Fruit fly (Drosophila melanogaster): ENCODE data around the gene sav.

DNA sequence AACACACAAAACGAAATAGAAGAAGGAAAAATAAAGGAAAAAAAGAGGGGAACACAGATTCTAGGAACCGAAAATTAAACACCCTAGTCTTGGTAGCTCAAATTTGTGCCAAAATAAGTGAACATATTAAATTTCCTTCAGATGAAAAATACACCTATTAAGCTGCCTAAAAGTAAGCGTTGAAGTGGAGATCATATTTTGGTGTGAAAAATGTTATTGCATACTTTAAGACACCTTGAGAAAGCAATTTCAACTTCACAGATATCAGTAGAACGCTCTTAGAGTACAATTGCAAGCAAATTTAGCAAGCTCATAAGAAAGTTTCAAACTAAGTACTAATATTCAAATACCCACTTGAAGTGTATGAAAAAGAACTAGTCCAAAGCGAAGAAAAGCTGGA, 49.6 kb upstream of the sav start:
- TF ChIP-seq GATAd (GFP tag; optimal IDR thresholded peaks at IDR 0.05) (no peak), OdsH (GFP tag; optimal IDR thresholded peaks at IDR 0.05) (no peak), foxo (GFP tag; optimal IDR thresholded peaks at IDR 0.05) (no peak)

Measured in whole organism, wandering third instar larva.